Fruit fly (Drosophila melanogaster): ENCODE results near the gene CG31404.

Gene CG31404

dm6 chr3R:19398467-19398866 lies 22.6 kb upstream of the CG31404 start, which contains the start of gene CG31244:
Gene CG31244, minus strand, starts transcription at chr3R:19398567.
- TF ChIP-seq Crg-1 (GFP tag; optimal IDR thresholded peaks at IDR 0.05) (no peak), Mnt (GFP tag; optimal IDR thresholded peaks at IDR 0.05) (no peak), cic (GFP tag; optimal IDR thresholded peaks at IDR 0.05) (no peak), kay (GFP tag; ENCODE audit: borderline replicate concordance) (no peak), CG33017 (tag; optimal IDR thresholded peaks at IDR 0.05) (no peak), CG7045 (GFP tag; optimal IDR thresholded peaks at IDR 0.05) (no peak), ovo (GFP tag; optimal IDR thresholded peaks at IDR 0.05) (no peak)

- TF ChIP-seq ovo (GFP tag; optimal IDR thresholded peaks at IDR 0.05) (no peak), CG7101 (tag; optimal IDR thresholded peaks at IDR 0.05) (no peak), CG7045 (GFP tag; optimal IDR thresholded peaks at IDR 0.05) (no peak), CG1620 (GFP tag; optimal IDR thresholded peaks at IDR 0.05) (no peak), Hr96 (GFP tag; optimal IDR thresholded peaks at IDR 0.05) (no peak), Mnt (GFP tag; optimal IDR thresholded peaks at IDR 0.05) (no peak), CG33017 (tag; optimal IDR thresholded peaks at IDR 0.05) (no peak), bab1 (GFP tag; optimal IDR thresholded peaks at IDR 0.05) (no peak), CG12768 (GFP tag; optimal IDR thresholded peaks at IDR 0.05) (no peak), CG14711 (tag; optimal IDR thresholded peaks at IDR 0.05) (no peak), kay (GFP tag; ENCODE audit: borderline replicate concordance) (no peak), CG11617 (GFP tag; optimal IDR thresholded peaks at IDR 0.05) (no peak), cic (GFP tag; optimal IDR thresholded peaks at IDR 0.05) (no peak), CG5204 (GFP tag; optimal IDR thresholded peaks at IDR 0.05) (no peak), pad (GFP tag; optimal IDR thresholded peaks at IDR 0.05) (no peak), cnc (optimal IDR thresholded peaks at IDR 0.05) (no peak), tj (GFP tag; optimal IDR thresholded peaks at IDR 0.05) (no peak), toe (GFP tag; optimal IDR thresholded peaks at IDR 0.05) (no peak), Crg-1 (GFP tag; optimal IDR thresholded peaks at IDR 0.05) (no peak), Clk (GFP tag; optimal IDR thresholded peaks at IDR 0.05) (no peak)
Observed at dm6 chr3R:19393060-19393459, 17.2 kb upstream of the CG31404 start, which contains the start of gene CG3739. Gene CG3739, plus strand, starts transcription at chr3R:19393360.

dm6 chr3R:19389919-19390318 lies 14.1 kb upstream of the CG31404 start, which contains the start of gene CG18493:
Gene CG18493, plus strand, starts transcription at chr3R:19390270.
- TF ChIP-seq cic (GFP tag; optimal IDR thresholded peaks at IDR 0.05) = peak; percentile 10
- no peak for TF ChIP-seq CG12768 (GFP tag; optimal IDR thresholded peaks at IDR 0.05)

- TF ChIP-seq cic (GFP tag; optimal IDR thresholded peaks at IDR 0.05) (peak; percentile 73), pad (GFP tag; optimal IDR thresholded peaks at IDR 0.05) (peak; percentile 1), Mnt (GFP tag; optimal IDR thresholded peaks at IDR 0.05) (peak; percentile 57), CG14711 (tag; optimal IDR thresholded peaks at IDR 0.05) (no peak), CG11617 (GFP tag; optimal IDR thresholded peaks at IDR 0.05) (no peak), CG5204 (GFP tag; optimal IDR thresholded peaks at IDR 0.05) (no peak), kay (GFP tag; ENCODE audit: borderline replicate concordance) (peak; percentile 78)
Observed at dm6 chr3R:19387608-19388007, 11.8 kb upstream of the CG31404 start, which contains the start of gene CG3734. Gene CG3734, plus strand, starts transcription at chr3R:19387861.

- TF ChIP-seq tj (GFP tag; optimal IDR thresholded peaks at IDR 0.05) (no peak), CG7045 (GFP tag; optimal IDR thresholded peaks at IDR 0.05) (no peak), CG5204 (GFP tag; optimal IDR thresholded peaks at IDR 0.05) (no peak), Clk (GFP tag; optimal IDR thresholded peaks at IDR 0.05) (no peak), Hr96 (GFP tag; optimal IDR thresholded peaks at IDR 0.05) (no peak), cnc (optimal IDR thresholded peaks at IDR 0.05) (no peak), CG11617 (GFP tag; optimal IDR thresholded peaks at IDR 0.05) (no peak), bab1 (GFP tag; optimal IDR thresholded peaks at IDR 0.05) (no peak), CG14711 (tag; optimal IDR thresholded peaks at IDR 0.05) (no peak), kay (GFP tag; ENCODE audit: borderline replicate concordance) (no peak), CG12768 (GFP tag; optimal IDR thresholded peaks at IDR 0.05) (no peak), ovo (GFP tag; optimal IDR thresholded peaks at IDR 0.05) (no peak), Mnt (GFP tag; optimal IDR thresholded peaks at IDR 0.05) (no peak), CG1620 (GFP tag; optimal IDR thresholded peaks at IDR 0.05) (no peak), cic (GFP tag; optimal IDR thresholded peaks at IDR 0.05) (no peak)
Observed at dm6 chr3R:19383298-19383697, 7.5 kb upstream of the CG31404 start.

- TF ChIP-seq Mnt (GFP tag; optimal IDR thresholded peaks at IDR 0.05) (no peak), toe (GFP tag; optimal IDR thresholded peaks at IDR 0.05) (no peak), Crg-1 (GFP tag; optimal IDR thresholded peaks at IDR 0.05) (no peak), CG33017 (tag; optimal IDR thresholded peaks at IDR 0.05) (no peak)
Observed at dm6 chr3R:19377125-19377524, 1.3 kb upstream of the CG31404 start, which contains the start of gene CG31245. Gene CG31245, minus strand, starts transcription at chr3R:19377225.

dm6 chr3R:19374689-19375088 lies 1.1 kb downstream of the CG31404 start, which contains the start of gene CG3581:
Gene CG3581, minus strand, starts transcription at chr3R:19374789.
- TF ChIP-seq pad (GFP tag; optimal IDR thresholded peaks at IDR 0.05) (no peak), Mnt (GFP tag; optimal IDR thresholded peaks at IDR 0.05) (no peak), tj (GFP tag; optimal IDR thresholded peaks at IDR 0.05) (no peak), Clk (GFP tag; optimal IDR thresholded peaks at IDR 0.05) (no peak), ovo (GFP tag; optimal IDR thresholded peaks at IDR 0.05) (no peak)

All from whole organism, adult.